Worm (Caenorhabditis elegans): ENCODE results near the gene K02D10.1.

The K02D10.1 gene

DNA sequence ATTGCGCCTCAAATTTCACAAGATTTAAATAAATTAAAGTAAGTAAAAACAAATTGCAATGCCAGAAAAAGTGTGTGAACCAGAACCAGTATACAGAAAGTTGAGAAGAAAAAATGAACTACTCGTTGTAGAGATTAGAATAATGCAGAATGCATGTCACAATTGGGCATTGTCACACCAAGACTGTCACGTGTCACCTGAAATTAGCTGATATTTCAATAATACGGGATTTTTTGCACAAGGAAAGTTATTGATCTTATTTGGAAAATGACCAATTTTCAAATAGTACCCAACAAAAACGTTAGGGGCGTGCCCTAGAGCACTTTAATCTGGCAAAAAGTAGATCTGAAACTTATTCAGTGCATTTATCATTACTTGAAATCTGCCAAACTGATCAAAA, 27.4 kb upstream of the K02D10.1 start:
- TF ChIP-seq eyg-1 (tag; optimal IDR thresholded peaks at IDR 0.05) (no peak), C38D4.7 (GFP tag; optimal IDR thresholded peaks at IDR 0.05) (no peak), K02D7.2 (tag; optimal IDR thresholded peaks at IDR 0.05) (no peak), nfya-1 (tag; optimal IDR thresholded peaks at IDR 0.05) (no peak), K09A11.1 (tag; optimal IDR thresholded peaks at IDR 0.05; ENCODE audit: insufficient read depth) (no peak), hlh-6 (tag; optimal IDR thresholded peaks at IDR 0.05) (no peak), pha-2 (tag; optimal IDR thresholded peaks at IDR 0.05) (no peak)

DNA sequence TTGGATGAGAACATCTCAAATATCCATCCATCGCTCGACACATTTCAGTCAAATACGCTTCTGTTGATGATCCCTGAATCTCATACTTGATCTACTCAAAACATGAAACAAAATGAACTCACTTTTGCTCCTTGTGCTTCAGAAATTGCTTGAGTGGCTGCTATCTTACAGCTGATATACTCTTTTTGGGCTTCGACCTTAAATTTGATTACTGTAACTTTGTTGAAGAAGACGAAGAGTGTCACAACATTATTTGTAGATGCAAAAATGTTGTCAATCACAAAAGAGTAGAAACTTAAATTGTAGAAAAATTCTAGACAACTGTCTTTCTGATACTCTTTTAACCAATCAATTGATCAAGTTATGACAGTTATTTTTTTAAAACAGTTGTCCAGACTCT, 26.8 kb upstream of the K02D10.1 start:
- TF ChIP-seq Y22D7AL.16 (tag; optimal IDR thresholded peaks at IDR 0.05) (no peak), pax-1 (tag; optimal IDR thresholded peaks at IDR 0.05) (no peak), sox-2 (GFP tag; IDR thresholded peaks at IDR 0.05) (no peak), ceh-18 (tag; optimal IDR thresholded peaks at IDR 0.05) (no peak), zip-5 (tag; optimal IDR thresholded peaks at IDR 0.05) (no peak), pha-2 (tag; optimal IDR thresholded peaks at IDR 0.05) (no peak), ceh-22 (tag; optimal IDR thresholded peaks at IDR 0.05) (no peak), lim-6 (tag; optimal IDR thresholded peaks at IDR 0.05) (no peak), elt-2 (tag; optimal IDR thresholded peaks at IDR 0.05) (no peak), fkh-10 (GFP tag; optimal IDR thresholded peaks at IDR 0.05) (no peak), che-1 (tag; optimal IDR thresholded peaks at IDR 0.05) (no peak), T23F11.4 (GFP tag; optimal IDR thresholded peaks at IDR 0.05) (no peak), ref-2 (tag; optimal IDR thresholded peaks at IDR 0.05) (no peak), mec-3 (tag; optimal IDR thresholded peaks at IDR 0.05; ENCODE audit: borderline replicate concordance) (no peak), sdc-2 (tag; optimal IDR thresholded peaks at IDR 0.05) (no peak), ceh-19 (GFP tag; optimal IDR thresholded peaks at IDR 0.05) (no peak), elt-4 (tag; optimal IDR thresholded peaks at IDR 0.05) (no peak), hlh-8 (tag; optimal IDR thresholded peaks at IDR 0.05) (no peak)

DNA sequence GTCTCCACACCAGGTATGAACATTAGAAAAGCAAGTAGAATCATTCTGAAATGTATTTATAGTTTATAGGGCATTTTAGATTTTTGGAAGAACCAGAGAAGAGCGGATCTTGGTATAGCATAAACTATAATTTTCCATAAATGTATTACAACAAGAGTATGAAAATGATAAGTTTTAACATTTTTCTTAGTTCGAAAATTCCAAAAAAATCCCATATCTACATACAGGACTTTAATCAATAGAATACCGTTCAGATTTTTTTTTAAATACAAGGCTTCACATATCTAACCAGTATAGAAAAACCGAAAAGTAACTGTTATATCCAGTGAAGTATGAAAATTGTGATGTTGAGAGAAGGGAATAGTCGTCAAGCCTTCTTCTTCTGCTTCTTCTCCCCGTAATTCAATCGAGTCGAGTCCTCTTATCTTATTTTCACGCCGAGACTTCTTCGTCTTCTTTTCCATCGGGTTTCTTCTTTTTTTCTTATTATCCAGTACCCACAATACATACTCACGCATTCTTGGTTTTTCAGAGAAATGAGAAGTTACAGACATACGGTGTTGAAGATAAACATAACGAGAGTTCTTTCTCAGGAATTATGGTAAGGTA, 25.4 kb upstream of the K02D10.1 start, which contains the start of gene ZK370.6:
Gene ZK370.6 (minus strand): TSS at position 51 of the 609 bp plus-strand sequence.
- TF ChIP-seq elt-2 (tag; optimal IDR thresholded peaks at IDR 0.05) (no peak), ceh-34 (tag; optimal IDR thresholded peaks at IDR 0.05) (no peak), unc-42 (tag; optimal IDR thresholded peaks at IDR 0.05) (peak; percentile 91), pha-2 (tag; optimal IDR thresholded peaks at IDR 0.05) (no peak), gmeb-2 (tag; optimal IDR thresholded peaks at IDR 0.05) (no peak), F13H6.1 (tag; optimal IDR thresholded peaks at IDR 0.05) (no peak)

DNA sequence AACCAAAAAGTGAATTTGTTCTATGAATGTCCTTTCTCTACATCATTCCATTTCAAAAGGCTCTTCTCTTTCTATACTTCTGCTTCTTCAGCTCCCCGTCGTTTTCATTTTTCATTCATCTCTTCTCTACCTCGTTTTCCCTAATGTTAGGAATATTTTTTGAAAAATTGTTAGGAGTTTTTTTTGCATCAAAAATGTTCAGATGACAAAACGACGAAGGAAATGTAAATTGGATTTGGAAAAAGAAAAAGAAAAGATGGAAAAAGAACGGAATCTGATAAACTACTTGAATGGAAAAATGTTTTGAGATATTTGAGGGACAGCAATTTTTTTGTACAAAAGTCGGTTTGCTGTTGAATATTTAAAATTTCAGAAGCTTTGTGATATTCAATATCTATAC, 24.6 kb upstream of the K02D10.1 start:
- TF ChIP-seq sox-2 (GFP tag; IDR thresholded peaks at IDR 0.05) (no peak), hlh-15 (tag; optimal IDR thresholded peaks at IDR 0.05) (no peak), ceh-14 (tag; optimal IDR thresholded peaks at IDR 0.05) (no peak)

DNA sequence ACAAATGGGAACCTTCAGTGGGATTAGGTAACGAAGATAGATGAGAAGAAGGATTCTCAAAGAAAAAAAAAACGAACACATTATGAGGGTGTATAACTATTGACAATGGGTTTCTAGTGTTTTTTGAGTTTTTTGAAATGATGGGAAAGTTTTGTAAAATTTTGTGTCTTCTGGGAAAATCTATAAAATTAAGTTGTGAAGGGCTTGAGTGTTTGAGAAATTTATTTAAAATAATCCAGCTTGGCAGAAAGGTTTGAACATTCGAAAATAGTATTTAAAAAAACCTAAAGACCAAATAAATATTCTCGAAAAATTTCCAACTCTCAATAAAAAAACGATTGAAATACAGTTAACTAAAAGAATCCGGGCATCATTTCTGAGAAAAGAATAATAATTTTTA, 24.1 kb upstream of the K02D10.1 start:
- TF ChIP-seq C08G9.2 (tag; optimal IDR thresholded peaks at IDR 0.05) (no peak), unc-86 (tag; optimal IDR thresholded peaks at IDR 0.05) (no peak), sox-4 (tag; optimal IDR thresholded peaks at IDR 0.05) (no peak), unc-55 (GFP tag; optimal IDR thresholded peaks at IDR 0.05) (no peak), pag-3 (tag; optimal IDR thresholded peaks at IDR 0.05; ENCODE audit: borderline replicate concordance) (no peak), ceh-19 (GFP tag; optimal IDR thresholded peaks at IDR 0.05) (no peak), ceh-45 (GFP tag; IDR thresholded peaks at IDR 0.05) (no peak), T23F11.4 (GFP tag; optimal IDR thresholded peaks at IDR 0.05) (no peak), C38D4.7 (GFP tag; optimal IDR thresholded peaks at IDR 0.05) (no peak), tbx-2 (tag; optimal IDR thresholded peaks at IDR 0.05) (no peak), fkh-10 (GFP tag; optimal IDR thresholded peaks at IDR 0.05) (no peak)
